Worm (Caenorhabditis elegans): ENCODE measurements around the gene ugt-41.

- no peak for TF ChIP-seq flt-1 (GFP tag; IDR thresholded peaks at IDR 0.05)
- TF ChIP-seq tbx-37 (GFP tag; conservative IDR thresholded peaks at IDR 0.05): no peak
- TF ChIP-seq ama-1 (optimal IDR thresholded peaks at IDR 0.05): no peak
- TF ChIP-seq pes-1 (GFP tag; IDR thresholded peaks at IDR 0.05): no peak
- no peak for TF ChIP-seq hmbx-1 (tag; optimal IDR thresholded peaks at IDR 0.05)
- no peak for TF ChIP-seq hmg-4 (GFP tag; optimal IDR thresholded peaks at IDR 0.05)
- no peak for TF ChIP-seq tra-4 (tag; optimal IDR thresholded peaks at IDR 0.05)
- TF ChIP-seq scrt-1 (GFP tag; IDR thresholded peaks at IDR 0.05): no peak
- TF ChIP-seq tbx-11 (GFP tag; IDR thresholded peaks at IDR 0.05): no peak
- no peak for TF ChIP-seq sea-1 (GFP tag; conservative IDR thresholded peaks at IDR 0.05)
- TF ChIP-seq F13C5.2 (tag; optimal IDR thresholded peaks at IDR 0.05): no peak
- TF ChIP-seq B0310.2 (tag; optimal IDR thresholded peaks at IDR 0.05): no peak
These were observed at the start of gene ugt-41 for ce11 chrV:7163477-7164114.
